Fruit fly (Drosophila melanogaster) whole organism, wandering third instar larva: ENCODE data around the gene Or83a.

Experiments used
- Abd-B ChIP-seq: fragments of >200 bp; optimal IDR thresholded peaks from 2 replicates; lab custom pipeline; 2017; ENCODE audit warnings: missing biosample characterization, missing genetic modification characterization
- Dif ChIP-seq: fragments of 200-275, 200-300 bp; sonication (Bioruptor generic); optimal IDR thresholded peaks from 2 replicates; lab custom pipeline; 2018; ENCODE audit warnings: missing biosample characterization, missing genetic modification characterization; ENCODE audit not compliant: partially characterized antibody
- GATAd ChIP-seq: sonication (Bioruptor generic); optimal IDR thresholded peaks from 2 replicates; lab custom pipeline; 2016; ENCODE audit warnings: missing biosample characterization, missing genetic modification characterization
- Hr78 ChIP-seq: fragments of >200 bp; optimal IDR thresholded peaks from 2 replicates; lab custom pipeline; 2017; ENCODE audit warnings: missing biosample characterization, missing genetic modification characterization
- OdsH ChIP-seq: fragments of 200-800 bp; sonication (Bioruptor generic); optimal IDR thresholded peaks from 2 replicates; lab custom pipeline; 2016; ENCODE audit warnings: missing biosample characterization, mild to moderate bottlenecking, missing genetic modification characterization
- br ChIP-seq: fragments of 200-800 bp; sonication (Bioruptor generic); optimal IDR thresholded peaks from 2 replicates; lab custom pipeline; 2016; ENCODE audit warnings: missing biosample characterization, missing genetic modification characterization
- brk ChIP-seq: fragments of 200-800 bp; sonication (Bioruptor generic); optimal IDR thresholded peaks from 2 replicates; lab custom pipeline; 2016; ENCODE audit warnings: missing biosample characterization, mild to moderate bottlenecking, missing genetic modification characterization
- h ChIP-seq: fragments of 200-800 bp; sonication (Bioruptor generic); optimal IDR thresholded peaks from 3 replicates; lab custom pipeline; 2016; ENCODE audit warnings: missing biosample characterization, mild to moderate bottlenecking, missing genetic modification characterization
- jim ChIP-seq: fragments of 175-275, 200-325 bp; sonication (Bioruptor generic); optimal IDR thresholded peaks from 2 replicates; lab custom pipeline; 2016; ENCODE audit warnings: missing biosample characterization, mild to moderate bottlenecking, missing genetic modification characterization
- pan ChIP-seq: fragments of >200 bp; optimal IDR thresholded peaks from 2 replicates; lab custom pipeline; 2017
- psq ChIP-seq: fragments of 200-800 bp; sonication (Bioruptor generic); optimal IDR thresholded peaks from 3 replicates; lab custom pipeline; 2017; ENCODE audit warnings: missing biosample characterization, mild to moderate bottlenecking, missing genetic modification characterization, moderate library complexity

- TF ChIP-seq brk (GFP tag; lab: Kevin White, UChicago) (no peak), GATAd (no peak), br (GFP tag; lab: Kevin White, UChicago) (no peak), Hr78 (GFP tag; lab: Kevin White, UChicago) (no peak), jim (GFP tag; lab: Kevin White, UChicago) (no peak), OdsH (GFP tag; lab: Kevin White, UChicago) (no peak), pan (lab: Kevin White, UChicago) (no peak), h (GFP tag; lab: Kevin White, UChicago) (no peak), Dif (GFP tag; lab: Kevin White, UChicago) (no peak), psq (GFP tag; lab: Kevin White, UChicago) (no peak), Abd-B (GFP tag; lab: Kevin White, UChicago) (no peak)
Measured at dm6 chr3R:5420454-5420853, 21.5 kb upstream of the Or83a start.
